Worm (Caenorhabditis elegans): ENCODE results near the gene immt-2.

DNA sequence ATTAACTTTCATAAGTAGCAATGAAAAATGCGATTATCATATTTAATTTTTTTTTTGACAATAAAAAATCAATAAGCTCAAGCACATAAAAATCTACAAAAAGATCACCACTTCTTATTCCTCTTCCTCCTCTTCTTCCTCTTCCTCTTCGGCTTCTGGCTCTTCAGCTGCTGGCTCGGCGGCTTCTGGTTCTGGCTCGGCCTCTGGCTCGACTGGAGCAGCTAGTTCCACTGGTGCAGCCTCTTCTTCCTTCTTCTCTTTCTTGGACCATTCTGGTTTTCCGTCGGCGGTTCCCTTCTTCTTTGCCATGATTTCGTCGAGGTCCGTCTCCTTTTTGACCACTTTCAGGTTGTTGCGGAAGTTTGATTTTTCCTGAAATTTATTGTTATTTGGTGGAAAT, 44.6 kb downstream of the immt-2 start:
- TF ChIP-seq pha-4 (tag; optimal IDR thresholded peaks at IDR 0.05) = no peak
- no peak for TF ChIP-seq F22D6.2 (tag; optimal IDR thresholded peaks at IDR 0.05)
- TF ChIP-seq B0019.2 (GFP tag; conservative IDR thresholded peaks at IDR 0.05) = no peak
- TF ChIP-seq madf-8 (GFP tag; conservative IDR thresholded peaks at IDR 0.05) = no peak
- no peak for TF ChIP-seq snpc-4 (GFP tag; optimal IDR thresholded peaks at IDR 0.05)
- TF ChIP-seq snpc-4 (tag; optimal IDR thresholded peaks at IDR 0.05) = no peak
- TF ChIP-seq die-1 (tag; optimal IDR thresholded peaks at IDR 0.05) = no peak
- no peak for TF ChIP-seq bed-1 (GFP tag; IDR thresholded peaks at IDR 0.05)
- TF ChIP-seq ztf-3 (GFP tag; optimal IDR thresholded peaks at IDR 0.05) = no peak
- no peak; the same call in 1 of the 2 replicates for TF ChIP-seq zfh-2 (GFP tag; conservative IDR thresholded peaks at IDR 0.05)
- TF ChIP-seq repo-1 (tag; optimal IDR thresholded peaks at IDR 0.05) = no peak
- no peak for TF ChIP-seq xnd-1 (tag; optimal IDR thresholded peaks at IDR 0.05)
